Fruit fly (Drosophila melanogaster) whole organism, prepupa: ENCODE measurements around the gene gnu.

ENCODE experiments used
- Blimp-1 ChIP-seq: fragments of 200-800 bp; sonication (Bioruptor generic); optimal IDR thresholded peaks from 3 replicates; lab custom pipeline; 2017; ENCODE audit warnings: missing biosample characterization, missing genetic modification characterization, mild to moderate bottlenecking, moderate library complexity, missing genetic modification reagents
- CG10631 ChIP-seq: fragments of 200-800 bp; sonication (Bioruptor generic); optimal IDR thresholded peaks from 2 replicates; lab custom pipeline; 2016; ENCODE audit warnings: missing biosample characterization, missing genetic modification characterization
- CG11294 ChIP-seq: fragments of 200-800 bp; sonication (Bioruptor generic); IDR thresholded peaks from 2 replicates; pipeline ENCODE4 v1.3.6; 2022; ENCODE audit warnings: missing biosample characterization, missing genetic modification characterization
- CG11902 ChIP-seq: fragments of 200-800 bp; sonication (Bioruptor generic); optimal IDR thresholded peaks from 3 replicates; lab custom pipeline; 2016; ENCODE audit warnings: missing biosample characterization, missing genetic modification characterization
- CG15336 ChIP-seq: fragments of 200-800 bp; sonication (Bioruptor generic); IDR thresholded peaks from 2 replicates; pipeline ENCODE4 v1.3.6; 2022; ENCODE audit warnings: missing biosample characterization, missing genetic modification characterization
- CG3032 ChIP-seq: fragments of 200-800 bp; optimal IDR thresholded peaks from 2 replicates; lab custom pipeline; 2019; ENCODE audit warnings: missing biosample characterization, mild to moderate bottlenecking, missing genetic modification characterization, moderate library complexity
- CG32006 ChIP-seq: fragments of 200-800 bp; sonication (Bioruptor generic); optimal IDR thresholded peaks from 3 replicates; lab custom pipeline; 2017; ENCODE audit warnings: missing biosample characterization, mild to moderate bottlenecking, missing genetic modification characterization
- CG34406 ChIP-seq: fragments of 200-800 bp; sonication (Bioruptor generic); optimal IDR thresholded peaks from 3 replicates; lab custom pipeline; 2016; ENCODE audit warnings: missing biosample characterization, missing genetic modification characterization
- CG4318 ChIP-seq: fragments of 200-800 bp; sonication (Bioruptor generic); optimal IDR thresholded peaks from 3 replicates; lab custom pipeline; 2017; ENCODE audit warnings: missing biosample characterization, mild to moderate bottlenecking, missing genetic modification characterization
- CG6276 ChIP-seq: fragments of 200-800 bp; sonication (Bioruptor generic); optimal IDR thresholded peaks from 2 replicates; lab custom pipeline; 2017; ENCODE audit warnings: missing biosample characterization, mild to moderate bottlenecking, missing genetic modification characterization
- CG6808 ChIP-seq: fragments of 200-800 bp; sonication (Bioruptor generic); optimal IDR thresholded peaks from 3 replicates; lab custom pipeline; 2017; ENCODE audit warnings: missing biosample characterization, missing genetic modification characterization, mild to moderate bottlenecking, moderate library complexity, missing genetic modification reagents
- CG6854 ChIP-seq: fragments of 200-800 bp; sonication (Bioruptor generic); optimal IDR thresholded peaks from 2 replicates; lab custom pipeline; 2017; ENCODE audit warnings: missing biosample characterization, mild to moderate bottlenecking, missing genetic modification characterization
- CG7368 ChIP-seq: fragments of 200-800 bp; sonication (Bioruptor generic); optimal IDR thresholded peaks from 3 replicates; lab custom pipeline; 2016; ENCODE audit warnings: missing biosample characterization, missing genetic modification characterization
- CG8119 ChIP-seq: fragments of 200-800 bp; sonication (Bioruptor generic); IDR thresholded peaks from 3 replicates; pipeline ENCODE4 v1.3.6; 2022; ENCODE audit warnings: missing biosample characterization, missing genetic modification characterization
- CG8319 ChIP-seq: fragments of 200-800 bp; sonication (Bioruptor generic); optimal IDR thresholded peaks from 3 replicates; lab custom pipeline; 2016; ENCODE audit warnings: missing biosample characterization, missing genetic modification characterization
- CG8632 ChIP-seq: fragments of 200-800 bp; sonication (Bioruptor generic); optimal IDR thresholded peaks from 3 replicates; lab custom pipeline; 2016; ENCODE audit warnings: missing biosample characterization, missing genetic modification characterization
- Eip75B ChIP-seq: fragments of 200-800 bp; sonication (Bioruptor generic); optimal IDR thresholded peaks from 3 replicates; lab custom pipeline; 2016; ENCODE audit warnings: missing biosample characterization, missing genetic modification characterization
- Ets21C ChIP-seq: fragments of 200-800 bp; sonication (Bioruptor generic); optimal IDR thresholded peaks from 3 replicates; lab custom pipeline; 2016; ENCODE audit warnings: missing biosample characterization, missing genetic modification characterization
- Ets96B ChIP-seq: fragments of 200-800 bp; optimal IDR thresholded peaks from 2 replicates; lab custom pipeline; 2019; ENCODE audit warnings: missing biosample characterization, mild to moderate bottlenecking, missing genetic modification characterization, moderate library complexity
- Hr38 ChIP-seq: sonication (Bioruptor generic); optimal IDR thresholded peaks from 2 replicates; lab custom pipeline; 2016; ENCODE audit warnings: missing biosample characterization, missing genetic modification characterization
- Hr39 ChIP-seq: fragments of 200-800 bp; sonication (Bioruptor generic); optimal IDR thresholded peaks from 2 replicates; lab custom pipeline; 2016; ENCODE audit warnings: missing biosample characterization, missing genetic modification characterization
- Hr4 ChIP-seq: fragments of 200-800 bp; sonication (Bioruptor generic); optimal IDR thresholded peaks from 3 replicates; lab custom pipeline; 2016; ENCODE audit warnings: missing biosample characterization, missing genetic modification characterization
- Lpt ChIP-seq: fragments of 200-800 bp; sonication (Bioruptor generic); optimal IDR thresholded peaks from 3 replicates; lab custom pipeline; 2016; ENCODE audit warnings: missing biosample characterization, missing genetic modification characterization
- Met ChIP-seq: fragments of 200-800 bp; sonication (Bioruptor generic); optimal IDR thresholded peaks from 3 replicates; lab custom pipeline; 2016; ENCODE audit warnings: missing biosample characterization, missing genetic modification characterization
- Smox ChIP-seq: fragments of 200-800 bp; sonication (Bioruptor generic); optimal IDR thresholded peaks from 3 replicates; lab custom pipeline; 2016; ENCODE audit warnings: missing biosample characterization, missing genetic modification characterization
- Sox102F ChIP-seq: fragments of 200-800 bp; sonication (Bioruptor generic); optimal IDR thresholded peaks from 2 replicates; lab custom pipeline; 2016; ENCODE audit warnings: missing biosample characterization, mild to moderate bottlenecking, missing genetic modification characterization
- Sox14 ChIP-seq: fragments of 200-800 bp; sonication (Bioruptor generic); optimal IDR thresholded peaks from 3 replicates; lab custom pipeline; 2016; ENCODE audit warnings: missing biosample characterization, missing genetic modification characterization
- Sox15 ChIP-seq: fragments of 200-800 bp; sonication (Bioruptor generic); optimal IDR thresholded peaks from 3 replicates; lab custom pipeline; 2016; ENCODE audit warnings: missing biosample characterization, missing genetic modification characterization
- achi ChIP-seq: fragments of 200-800 bp; sonication (Bioruptor generic); optimal IDR thresholded peaks from 3 replicates; lab custom pipeline; 2016; ENCODE audit warnings: missing biosample characterization, missing genetic modification characterization
- acj6 ChIP-seq: fragments of 200-800 bp; sonication (Bioruptor generic); optimal IDR thresholded peaks from 3 replicates; lab custom pipeline; 2016; ENCODE audit warnings: missing biosample characterization, missing genetic modification characterization
- cyc ChIP-seq: fragments of 200-800 bp; sonication (Bioruptor generic); optimal IDR thresholded peaks from 3 replicates; lab custom pipeline; 2016; ENCODE audit warnings: missing biosample characterization, missing genetic modification characterization
- dac ChIP-seq: fragments of 200-800 bp; sonication (Bioruptor generic); optimal IDR thresholded peaks from 2 replicates; lab custom pipeline; 2017; ENCODE audit warnings: missing biosample characterization, mild to moderate bottlenecking, missing genetic modification characterization
- dsx ChIP-seq: fragments of 200-800 bp; optimal IDR thresholded peaks from 3 replicates; lab custom pipeline; 2019; ENCODE audit warnings: missing biosample characterization, mild to moderate bottlenecking, missing genetic modification characterization, moderate library complexity; ENCODE audit not compliant: poor library complexity, severe bottlenecking
- eg ChIP-seq: fragments of 200-800 bp; sonication (Bioruptor generic); IDR thresholded peaks from 3 replicates; pipeline ENCODE4 v1.3.6; 2022; ENCODE audit warnings: missing biosample characterization, missing genetic modification characterization
- fd85E ChIP-seq: fragments of 200-800 bp; sonication (Bioruptor generic); optimal IDR thresholded peaks from 3 replicates; lab custom pipeline; 2016; ENCODE audit warnings: missing biosample characterization, missing genetic modification characterization
- lz ChIP-seq: fragments of 200-800 bp; sonication (Bioruptor generic); optimal IDR thresholded peaks from 3 replicates; lab custom pipeline; 2016; ENCODE audit warnings: missing biosample characterization, missing genetic modification characterization
- net ChIP-seq: fragments of 200-800 bp; sonication (Bioruptor generic); optimal IDR thresholded peaks from 3 replicates; lab custom pipeline; 2016; ENCODE audit warnings: missing biosample characterization, missing genetic modification characterization
- pdm3 ChIP-seq: fragments of 200-800 bp; sonication (Bioruptor generic); optimal IDR thresholded peaks from 3 replicates; lab custom pipeline; 2016; ENCODE audit warnings: missing biosample characterization, missing genetic modification characterization
- salr ChIP-seq, 2 experiments: fragments of 200-800 bp; sonication (Bioruptor generic); optimal IDR thresholded peaks; 3 replicates each; lab custom pipeline; 2016 to 2018; ENCODE audit warnings: missing biosample characterization in 2 of 2, missing genetic modification characterization in 2 of 2, mild to moderate bottlenecking in 1 of 2
- spab ChIP-seq: fragments of 200-800 bp; sonication (Bioruptor generic); optimal IDR thresholded peaks from 2 replicates; lab custom pipeline; 2017; ENCODE audit warnings: missing biosample characterization, mild to moderate bottlenecking, missing genetic modification characterization, missing genetic modification reagents
- ss ChIP-seq, 2 experiments: fragments of 200-800 bp; sonication (Bioruptor generic); optimal IDR thresholded peaks; 2 replicates in 1 of 2; 3 replicates in 1 of 2; lab custom pipeline; 2017 to 2018; ENCODE audit warnings: mild to moderate bottlenecking in 2 of 2, missing biosample characterization in 2 of 2, missing genetic modification characterization in 2 of 2, moderate library complexity in 1 of 2
- topi ChIP-seq: fragments of 200-800 bp; sonication (Bioruptor generic); optimal IDR thresholded peaks from 3 replicates; lab custom pipeline; 2016; ENCODE audit warnings: missing biosample characterization, missing genetic modification characterization
- vri ChIP-seq: fragments of 200-800 bp; sonication (Bioruptor generic); optimal IDR thresholded peaks from 3 replicates; lab custom pipeline; 2016; ENCODE audit warnings: missing biosample characterization, mild to moderate bottlenecking, missing genetic modification characterization

gnu gene

dm6 chr3L:14761837-14762785 lies 41.0 kb downstream of the gnu start, which contains the start of the genes Tsen34 and Mgat4a (continued):
- TF ChIP-seq CG4318 (GFP tag; lab: Kevin White, UChicago) (no peak), CG34406 (GFP tag; lab: Kevin White, UChicago) (no peak), Eip75B (GFP tag; lab: Kevin White, UChicago) (no peak), topi (GFP tag; lab: Kevin White, UChicago) (no peak), salr (GFP tag; optimal IDR thresholded peaks at IDR 0.05; lab: Kevin White, UChicago) (no peak), Ets21C (GFP tag; lab: Kevin White, UChicago) (peak; percentile 10), acj6 (GFP tag; lab: Kevin White, UChicago) (peak; percentile 35), CG7368 (GFP tag; lab: Kevin White, UChicago) (no peak), CG11902 (GFP tag; lab: Kevin White, UChicago) (no peak), Sox14 (GFP tag; lab: Kevin White, UChicago) (peak; percentile 25), Ets96B (tag; lab: Kevin White, UChicago) (no peak), Hr39 (GFP tag; lab: Kevin White, UChicago) (no peak), CG3032 (tag; lab: Kevin White, UChicago) (peak; percentile 8), net (GFP tag; lab: Kevin White, UChicago) (no peak), CG6854 (no peak)

dm6 chr3L:14760949-14761348 lies 42.2 kb downstream of the gnu start, which contains the start of gene Trl:
Gene Trl (minus strand): TSS chr3L:14761049.
- TF ChIP-seq CG32006 (no peak), CG15336 (GFP tag; lab: Robert Waterston, UW) (no peak), cyc (GFP tag; lab: Kevin White, UChicago) (no peak), CG6276 (GFP tag; lab: Kevin White, UChicago) (no peak), Sox15 (GFP tag; lab: Kevin White, UChicago) (no peak), CG8632 (GFP tag; lab: Kevin White, UChicago) (no peak), CG11902 (GFP tag; lab: Kevin White, UChicago) (no peak), ss (GFP tag; optimal IDR thresholded peaks at IDR 0.05; lab: Kevin White, UChicago) (no peak), CG8119 (GFP tag; lab: Robert Waterston, UW) (no peak), Sox102F (no peak), fd85E (GFP tag; lab: Kevin White, UChicago) (no peak), CG34406 (GFP tag; lab: Kevin White, UChicago) (no peak), CG4318 (GFP tag; lab: Kevin White, UChicago) (no peak), dac (no peak), CG8319 (GFP tag; lab: Kevin White, UChicago) (no peak)
- TF ChIP-seq, all 60 proteins: peak for 0

dm6 chr3L:14759984-14760626 lies 43.1 kb downstream of the gnu start:
- TF ChIP-seq CG10631 (GFP tag; lab: Kevin White, UChicago) (peak; percentile 20), Sox14 (GFP tag; lab: Kevin White, UChicago) (peak; percentile 58), lz (peak; percentile 59), CG6854 (no peak), eg (GFP tag; lab: Robert Waterston, UW) (peak; percentile 59), vri (peak; percentile 45), CG15336 (GFP tag; lab: Robert Waterston, UW) (peak; percentile 82), CG6808 (GFP tag; lab: Kevin White, UChicago) (no peak), spab (no peak), Hr38 (no peak), achi (peak; percentile 29), Met (GFP tag; lab: Kevin White, UChicago) (peak; percentile 72), CG11902 (GFP tag; lab: Kevin White, UChicago) (no peak), CG11294 (GFP tag; lab: Robert Waterston, UW) (peak; percentile 9; the same call in 1 of the 2 replicates), Blimp-1 (no peak), Hr39 (GFP tag; lab: Kevin White, UChicago) (peak; percentile 55), dsx (no peak), Smox (peak; percentile 68), Sox15 (GFP tag; lab: Kevin White, UChicago) (no peak), ss (GFP tag; optimal IDR thresholded peaks at IDR 0.05; lab: Kevin White, UChicago) (no peak), Ets21C (GFP tag; lab: Kevin White, UChicago) (peak; percentile 14), Hr4 (GFP tag; lab: Kevin White, UChicago) (peak; percentile 77), Lpt (GFP tag; lab: Kevin White, UChicago) (no peak), CG34406 (GFP tag; lab: Kevin White, UChicago) (peak; percentile 36), pdm3 (GFP tag; lab: Kevin White, UChicago) (peak; percentile 65), CG32006 (peak; percentile 55)
